Worm (Caenorhabditis elegans) whole organism, L2 larva: ENCODE data around the gene C23H5.11.

Source experiments
- alr-1 ChIP-seq: fragments of 150-350 bp; optimal IDR thresholded peaks from 2 replicates; lab custom pipeline; 2014; ENCODE audit warnings: missing biosample characterization, missing genetic modification characterization
- ama-1 ChIP-seq: fragments of 150-350 bp; optimal IDR thresholded peaks from 2 replicates; lab custom pipeline; 2018; ENCODE audit warnings: inconsistent platforms
- dmd-4 ChIP-seq: sonication (generic microtip); optimal IDR thresholded peaks from 2 replicates; lab custom pipeline; 2017; ENCODE audit warnings: missing biosample characterization, missing genetic modification characterization
- elt-1 ChIP-seq: fragments of 150-350 bp; optimal IDR thresholded peaks from 2 replicates; lab custom pipeline; 2014; ENCODE audit warnings: missing biosample characterization, missing genetic modification characterization
- fos-1 ChIP-seq: fragments of 150-350 bp; optimal IDR thresholded peaks from 2 replicates; lab custom pipeline; 2014; ENCODE audit warnings: missing biosample characterization, missing genetic modification characterization
- gmeb-1 ChIP-seq: fragments of 150-350 bp; optimal IDR thresholded peaks from 2 replicates; lab custom pipeline; 2014; ENCODE audit warnings: missing biosample characterization, missing genetic modification characterization
- lin-13 ChIP-seq: fragments of 150-350 bp; optimal IDR thresholded peaks from 2 replicates; lab custom pipeline; 2014; ENCODE audit warnings: missing biosample characterization, missing genetic modification reagents, missing genetic modification characterization
- lsy-2 ChIP-seq, 2 experiments: fragments of 150-350 bp in 1 of 2; sonication (generic microtip) in 1 of 2; optimal IDR thresholded peaks; 2 replicates each; lab custom pipeline; 2014 to 2017; ENCODE audit warnings: missing biosample characterization in 2 of 2, missing genetic modification characterization in 2 of 2
- mdl-1 ChIP-seq, 2 experiments: fragments of 150-350 bp in 1 of 2; sonication (generic microtip) in 1 of 2; optimal IDR thresholded peaks; 2 replicates each; lab custom pipeline; 2017; ENCODE audit warnings: missing biosample characterization in 2 of 2, missing genetic modification characterization in 2 of 2
- nhr-237 ChIP-seq: fragments of 150-350 bp; optimal IDR thresholded peaks from 2 replicates; lab custom pipeline; 2014; ENCODE audit warnings: missing biosample characterization, missing genetic modification characterization
- nhr-6 ChIP-seq: fragments of 150-350 bp; optimal IDR thresholded peaks from 2 replicates; lab custom pipeline; 2014; ENCODE audit warnings: missing biosample characterization, missing genetic modification characterization
- skn-1 ChIP-seq: sonication (generic microtip); optimal IDR thresholded peaks from 2 replicates; lab custom pipeline; 2017; ENCODE audit warnings: missing biosample characterization, missing genetic modification characterization

ce11 chrIV:2114337-2114736 lies 14.7 kb upstream of the C23H5.11 start, which contains the start of gene xbx-4:
- TF ChIP-seq elt-1: no peak
- no peak for TF ChIP-seq skn-1 (tag; lab: Kevin White, UChicago)
- TF ChIP-seq alr-1 (tag; lab: Kevin White, UChicago): no peak
- TF ChIP-seq lin-13 (GFP tag; lab: Kevin White, UChicago): no peak
- no peak for TF ChIP-seq dmd-4 (tag; lab: Kevin White, UChicago)
- TF ChIP-seq lsy-2 (tag; optimal IDR thresholded peaks at IDR 0.05; lab: Kevin White, UChicago): no peak
- TF ChIP-seq mdl-1 (tag; optimal IDR thresholded peaks at IDR 0.05; lab: Kevin White, UChicago): no peak
- TF ChIP-seq fos-1: no peak
- no peak for TF ChIP-seq gmeb-1 (tag; lab: Kevin White, UChicago)
- no peak for TF ChIP-seq ama-1 (lab: Kevin White, UChicago)
- TF ChIP-seq nhr-6 (tag; lab: Kevin White, UChicago): no peak
- no peak for TF ChIP-seq nhr-237
